Fruit fly (Drosophila melanogaster) whole organism, wandering third instar larva: ENCODE results near the gene CG3699.

ENCODE experiments used
- Abd-B ChIP-seq: fragments of >200 bp; optimal IDR thresholded peaks from 2 replicates; lab custom pipeline; 2017; ENCODE audit warnings: missing biosample characterization, missing genetic modification characterization
- CG9705 ChIP-seq: fragments of 200-800 bp; sonication (Bioruptor generic); optimal IDR thresholded peaks from 2 replicates; lab custom pipeline; 2018; ENCODE audit warnings: missing biosample characterization, mild to moderate bottlenecking, missing genetic modification characterization
- GATAd ChIP-seq: sonication (Bioruptor generic); optimal IDR thresholded peaks from 2 replicates; lab custom pipeline; 2016; ENCODE audit warnings: missing biosample characterization, missing genetic modification characterization
- HLH106 ChIP-seq: fragments of 200-800 bp; optimal IDR thresholded peaks from 3 replicates; lab custom pipeline; 2019; ENCODE audit warnings: missing biosample characterization, mild to moderate bottlenecking, missing genetic modification characterization, moderate library complexity
- Hr83 ChIP-seq: fragments of 200-300 bp; sonication (Bioruptor generic); optimal IDR thresholded peaks from 2 replicates; lab custom pipeline; 2016; ENCODE audit warnings: missing biosample characterization, mild to moderate bottlenecking, missing genetic modification characterization, moderate library complexity; ENCODE audit not compliant: poor library complexity, severe bottlenecking
- Jra ChIP-seq: sonication (Bioruptor generic); optimal IDR thresholded peaks from 2 replicates; lab custom pipeline; 2016; ENCODE audit warnings: missing biosample characterization, missing genetic modification characterization
- Mio ChIP-seq: sonication (Bioruptor generic); optimal IDR thresholded peaks from 2 replicates; lab custom pipeline; 2016; ENCODE audit warnings: missing biosample characterization, missing genetic modification characterization
- Myc ChIP-seq: fragments of >200 bp; optimal IDR thresholded peaks from 2 replicates; lab custom pipeline; 2017
- N ChIP-seq: fragments of >200 bp; optimal IDR thresholded peaks from 2 replicates; lab custom pipeline; 2018; ENCODE audit warnings: missing biosample characterization, missing external identifiers, missing genetic modification characterization
- OdsH ChIP-seq: fragments of 200-800 bp; sonication (Bioruptor generic); optimal IDR thresholded peaks from 2 replicates; lab custom pipeline; 2016; ENCODE audit warnings: missing biosample characterization, mild to moderate bottlenecking, missing genetic modification characterization
- Rel ChIP-seq, 2 experiments: fragments of 200-800 bp; sonication (Bioruptor generic) in 1 of 2; optimal IDR thresholded peaks; 2 replicates in 1 of 2; 3 replicates in 1 of 2; lab custom pipeline; 2016 to 2019; ENCODE audit warnings: mild to moderate bottlenecking in 2 of 2, missing biosample characterization in 2 of 2, missing genetic modification characterization in 2 of 2, moderate library complexity in 1 of 2
- Sp1 ChIP-seq: fragments of 200-800 bp; sonication (Bioruptor generic); optimal IDR thresholded peaks from 3 replicates; lab custom pipeline; 2019; ENCODE audit warnings: missing biosample characterization, mild to moderate bottlenecking, missing genetic modification characterization, moderate library complexity
- Vsx2 ChIP-seq: fragments of 200-300, 225-300 bp; sonication (Bioruptor generic); optimal IDR thresholded peaks from 2 replicates; lab custom pipeline; 2018; ENCODE audit warnings: missing biosample characterization, missing genetic modification characterization; ENCODE audit not compliant: partially characterized antibody
- br ChIP-seq: fragments of 200-800 bp; sonication (Bioruptor generic); optimal IDR thresholded peaks from 2 replicates; lab custom pipeline; 2016; ENCODE audit warnings: missing biosample characterization, missing genetic modification characterization
- brk ChIP-seq: fragments of 200-800 bp; sonication (Bioruptor generic); optimal IDR thresholded peaks from 2 replicates; lab custom pipeline; 2016; ENCODE audit warnings: missing biosample characterization, mild to moderate bottlenecking, missing genetic modification characterization
- dl ChIP-seq, 2 experiments: fragments of 175-275, 200-275 bp in 1 of 2; fragments of 200-275 bp in 1 of 2; sonication (Bioruptor generic); optimal IDR thresholded peaks; lab custom pipeline; 2018; ENCODE audit warnings: mild to moderate bottlenecking in 2 of 2, missing biosample characterization in 2 of 2, missing genetic modification characterization in 2 of 2, moderate library complexity in 2 of 2; ENCODE audit not compliant: partially characterized antibody in 2 of 2, insufficient read depth in 1 of 2
- dmrt93B ChIP-seq: fragments of 200-800 bp; sonication (Bioruptor generic); optimal IDR thresholded peaks from 2 replicates; lab custom pipeline; 2018; ENCODE audit warnings: missing biosample characterization, mild to moderate bottlenecking, missing genetic modification characterization
- ey ChIP-seq: fragments of 200-800 bp; sonication (Bioruptor generic); optimal IDR thresholded peaks from 2 replicates; lab custom pipeline; 2016; ENCODE audit warnings: missing biosample characterization, missing genetic modification characterization
- foxo ChIP-seq, 2 experiments: fragments of 200-800 bp; sonication (Bioruptor generic); optimal IDR thresholded peaks; 2 replicates in 1 of 2; 3 replicates in 1 of 2; lab custom pipeline; 2016 to 2017; ENCODE audit warnings: missing biosample characterization in 2 of 2, missing genetic modification characterization in 2 of 2
- fru ChIP-seq: fragments of 200-800 bp; sonication (Bioruptor generic); optimal IDR thresholded peaks from 3 replicates; lab custom pipeline; 2016; ENCODE audit warnings: missing biosample characterization, mild to moderate bottlenecking, missing genetic modification characterization
- h ChIP-seq: fragments of 200-800 bp; sonication (Bioruptor generic); optimal IDR thresholded peaks from 3 replicates; lab custom pipeline; 2016; ENCODE audit warnings: missing biosample characterization, mild to moderate bottlenecking, missing genetic modification characterization
- pan ChIP-seq: fragments of >200 bp; optimal IDR thresholded peaks from 2 replicates; lab custom pipeline; 2017
- psq ChIP-seq: fragments of 200-800 bp; sonication (Bioruptor generic); optimal IDR thresholded peaks from 3 replicates; lab custom pipeline; 2017; ENCODE audit warnings: missing biosample characterization, mild to moderate bottlenecking, missing genetic modification characterization, moderate library complexity
- rgr ChIP-seq: fragments of 200-800 bp; sonication (Bioruptor generic); optimal IDR thresholded peaks from 3 replicates; lab custom pipeline; 2016; ENCODE audit warnings: missing biosample characterization, mild to moderate bottlenecking, missing genetic modification characterization
- sage ChIP-seq: fragments of 200-800 bp; sonication (Bioruptor generic); optimal IDR thresholded peaks from 2 replicates; lab custom pipeline; 2016; ENCODE audit warnings: missing biosample characterization, mild to moderate bottlenecking, missing genetic modification characterization
- sv ChIP-seq: fragments of 200-800 bp; sonication (Bioruptor generic); optimal IDR thresholded peaks from 3 replicates; lab custom pipeline; 2016; ENCODE audit warnings: missing biosample characterization, missing genetic modification characterization
- usp ChIP-seq: fragments of >200 bp; optimal IDR thresholded peaks from 2 replicates; lab custom pipeline; 2017; ENCODE audit warnings: missing biosample characterization, missing genetic modification characterization
- woc ChIP-seq: sonication (Bioruptor generic); optimal IDR thresholded peaks from 2 replicates; lab custom pipeline; 2016; ENCODE audit warnings: missing biosample characterization, mild to moderate bottlenecking, missing genetic modification characterization

Gene CG3699

dm6 chrX:947450-948284, at the start of gene CG3699:
CG3699 (minus strand) TSS chrX:947500.
- TF ChIP-seq HLH106, result peak; percentile 57
- peak; percentile 53 for TF ChIP-seq Sp1 (GFP tag; lab: Kevin White, UChicago)
- TF ChIP-seq dl (GFP tag; optimal IDR thresholded peaks at IDR 0.05; lab: Kevin White, UChicago; ENCODE audit: insufficient read depth in 1 of 2, partially characterized antibody in 2 of 2), result no peak
- TF ChIP-seq rgr (GFP tag; lab: Kevin White, UChicago), result peak; percentile 43
- TF ChIP-seq ey (GFP tag; lab: Kevin White, UChicago), result peak; percentile 40
- peak; percentile 53 for TF ChIP-seq OdsH
- TF ChIP-seq pan (lab: Kevin White, UChicago), result no peak
- TF ChIP-seq foxo (GFP tag; optimal IDR thresholded peaks at IDR 0.05; lab: Kevin White, UChicago), result peak in 1 of 2 experiments; percentile 58
- TF ChIP-seq fru (GFP tag; lab: Kevin White, UChicago), result peak; percentile 61
- TF ChIP-seq brk (GFP tag; lab: Kevin White, UChicago), result no peak
- peak; percentile 44 for TF ChIP-seq psq (GFP tag; lab: Kevin White, UChicago)
- peak; percentile 27 for TF ChIP-seq h (GFP tag; lab: Kevin White, UChicago)
- TF ChIP-seq br (GFP tag; lab: Kevin White, UChicago), result peak; percentile 57
- TF ChIP-seq Mio, result no peak
- no peak for TF ChIP-seq CG9705
- TF ChIP-seq sv (GFP tag; lab: Kevin White, UChicago), result peak; percentile 21
- peak; percentile 55 for TF ChIP-seq dmrt93B (GFP tag; lab: Kevin White, UChicago)
- no peak for TF ChIP-seq Vsx2 (GFP tag; lab: Kevin White, UChicago)

dm6 chrX:990218-990617, 42.9 kb upstream of the CG3699 start, which contains the start of gene CG18823:
CG18823 (plus strand) TSS chrX:990518.
- TF ChIP-seq sv (GFP tag; lab: Kevin White, UChicago) (no peak), Jra (no peak), usp (GFP tag; lab: Kevin White, UChicago) (no peak), ey (GFP tag; lab: Kevin White, UChicago) (no peak), Abd-B (no peak), GATAd (GFP tag; lab: Kevin White, UChicago) (no peak), HLH106 (no peak)
- TF ChIP-seq, all 38 proteins: peak for 0

dm6 chrX:985911-986310, 38.6 kb upstream of the CG3699 start:
- TF ChIP-seq CG9705 (no peak), GATAd (GFP tag; lab: Kevin White, UChicago) (no peak), rgr (GFP tag; lab: Kevin White, UChicago) (no peak), sv (GFP tag; lab: Kevin White, UChicago) (no peak)

- TF ChIP-seq dmrt93B (GFP tag; lab: Kevin White, UChicago) (no peak), Myc (lab: Kevin White, UChicago) (no peak), sage (GFP tag; lab: Kevin White, UChicago) (no peak), foxo (GFP tag; optimal IDR thresholded peaks at IDR 0.05; lab: Kevin White, UChicago) (no peak), Sp1 (GFP tag; lab: Kevin White, UChicago) (no peak), Hr83 (GFP tag; lab: Kevin White, UChicago) (no peak), brk (GFP tag; lab: Kevin White, UChicago) (no peak), N (GFP tag; lab: Kevin White, UChicago) (no peak), OdsH (no peak), usp (GFP tag; lab: Kevin White, UChicago) (no peak), Jra (no peak), Rel (GFP tag; optimal IDR thresholded peaks at IDR 0.05; lab: Kevin White, UChicago) (no peak), Rel (tag; optimal IDR thresholded peaks at IDR 0.05; lab: Kevin White, UChicago) (no peak), h (GFP tag; lab: Kevin White, UChicago) (no peak), CG9705 (no peak), sv (GFP tag; lab: Kevin White, UChicago) (no peak), rgr (GFP tag; lab: Kevin White, UChicago) (no peak), woc (no peak)
Observed at dm6 chrX:966818-967217, 19.5 kb upstream of the CG3699 start.

- TF ChIP-seq h (GFP tag; lab: Kevin White, UChicago) (peak; percentile 12), foxo (GFP tag; optimal IDR thresholded peaks at IDR 0.05; lab: Kevin White, UChicago) (no peak)
Observed at dm6 chrX:964012-964411, 16.7 kb upstream of the CG3699 start.
